Fruit fly (Drosophila melanogaster) whole organism, embryonic: ENCODE results near the gene RpS12.
A peak's percentile ranks its signal among the peaks of the same experiment; 100 is the strongest.

Experiments used
- Abd-B ChIP-seq: fragments of 200-800 bp; sonication (Bioruptor generic); optimal IDR thresholded peaks from 2 replicates; lab custom pipeline; 2018; ENCODE audit warnings: missing biosample characterization, mild to moderate bottlenecking, missing genetic modification characterization, moderate library complexity
- BEAF-32 ChIP-seq: fragments of 200-800 bp; sonication (Bioruptor generic); optimal IDR thresholded peaks from 3 replicates; lab custom pipeline; 2017; ENCODE audit warnings: missing biosample characterization, missing genetic modification characterization, mild to moderate bottlenecking, moderate library complexity, missing genetic modification reagents
- Bgb ChIP-seq: fragments of 200-800 bp; sonication (Bioruptor generic); IDR thresholded peaks from 2 replicates; pipeline ENCODE4 v1.3.6; 2022; ENCODE audit warnings: missing biosample characterization, missing genetic modification characterization; ENCODE audit not compliant: partially characterized antibody
- CG1024 ChIP-seq: fragments of 200-800 bp; sonication (Bioruptor generic); IDR thresholded peaks from 2 replicates; pipeline ENCODE4 v1.3.6; 2022; ENCODE audit warnings: missing biosample characterization, missing genetic modification characterization
- CG10267 ChIP-seq: fragments of 200-800 bp; sonication (Bioruptor generic); optimal IDR thresholded peaks from 2 replicates; lab custom pipeline; 2018; ENCODE audit warnings: missing biosample characterization, mild to moderate bottlenecking, missing genetic modification characterization, moderate library complexity
- CG12391 ChIP-seq: fragments of 200-800 bp; sonication (Bioruptor generic); optimal IDR thresholded peaks from 3 replicates; lab custom pipeline; 2018; ENCODE audit warnings: missing biosample characterization, mild to moderate bottlenecking, missing genetic modification characterization, moderate library complexity
- CG13287 ChIP-seq: fragments of 200-800 bp; sonication (Bioruptor generic); IDR thresholded peaks from 2 replicates; pipeline ENCODE4 v1.3.6; 2022; ENCODE audit warnings: missing biosample characterization, missing genetic modification characterization; ENCODE audit not compliant: partially characterized antibody
- CG13296 ChIP-seq: fragments of 200-800 bp; sonication (Bioruptor generic); optimal IDR thresholded peaks from 3 replicates; lab custom pipeline; 2018; ENCODE audit warnings: missing biosample characterization, mild to moderate bottlenecking, missing genetic modification characterization
- CG14710 ChIP-seq: fragments of 200-800 bp; sonication (Bioruptor generic); optimal IDR thresholded peaks from 3 replicates; lab custom pipeline; 2019; ENCODE audit warnings: missing biosample characterization, mild to moderate bottlenecking, missing genetic modification characterization, moderate library complexity
- CG14860 ChIP-seq: fragments of 200-800 bp; sonication (Bioruptor generic); IDR thresholded peaks from 3 replicates; pipeline ENCODE4 v1.3.6; 2022; ENCODE audit warnings: missing biosample characterization, missing genetic modification characterization; ENCODE audit not compliant: partially characterized antibody
- CG16813 ChIP-seq: fragments of 200-800 bp; sonication (Bioruptor generic); IDR thresholded peaks from 3 replicates; pipeline ENCODE4 v1.3.6; 2022; ENCODE audit warnings: missing biosample characterization, missing genetic modification characterization; ENCODE audit not compliant: partially characterized antibody
- CG17385 ChIP-seq: fragments of 200-800 bp; sonication (Bioruptor generic); optimal IDR thresholded peaks from 3 replicates; lab custom pipeline; 2018; ENCODE audit warnings: missing biosample characterization, mild to moderate bottlenecking, missing genetic modification characterization
- CG18262 ChIP-seq: fragments of 200-800 bp; optimal IDR thresholded peaks from 3 replicates; lab custom pipeline; 2019; ENCODE audit warnings: missing biosample characterization, mild to moderate bottlenecking, missing genetic modification characterization, moderate library complexity
- CG2875 ChIP-seq: fragments of 200-800 bp; sonication (Bioruptor generic); optimal IDR thresholded peaks from 2 replicates; lab custom pipeline; 2017; ENCODE audit warnings: missing biosample characterization, mild to moderate bottlenecking, missing genetic modification characterization, missing genetic modification reagents
- CG30431 ChIP-seq: fragments of 200-800 bp; sonication (Bioruptor generic); optimal IDR thresholded peaks from 2 replicates; lab custom pipeline; 2017; ENCODE audit warnings: missing biosample characterization, missing genetic modification characterization
- CG31441 ChIP-seq: fragments of 200-800 bp; sonication (Bioruptor generic); IDR thresholded peaks from 2 replicates; pipeline ENCODE4 v1.3.6; 2022; ENCODE audit warnings: missing biosample characterization, missing genetic modification characterization
- CG34224 ChIP-seq: fragments of 200-800 bp; sonication (Bioruptor generic); IDR thresholded peaks from 3 replicates; pipeline ENCODE4 v1.3.6; 2022; ENCODE audit warnings: missing biosample characterization, missing genetic modification characterization; ENCODE audit not compliant: partially characterized antibody
- CG43689 ChIP-seq: fragments of 200-800 bp; sonication (Bioruptor generic); IDR thresholded peaks from 2 replicates; pipeline ENCODE4 v1.3.6; 2022; ENCODE audit warnings: missing biosample characterization, missing genetic modification characterization
- CG7271 ChIP-seq: fragments of 200-800 bp; sonication (Bioruptor generic); optimal IDR thresholded peaks from 2 replicates; lab custom pipeline; 2018; ENCODE audit warnings: missing biosample characterization, mild to moderate bottlenecking, missing genetic modification characterization, moderate library complexity
- CG7839 ChIP-seq: fragments of 200-800 bp; sonication (Bioruptor generic); optimal IDR thresholded peaks from 3 replicates; lab custom pipeline; 2018; ENCODE audit warnings: missing biosample characterization, mild to moderate bottlenecking, missing genetic modification characterization, moderate library complexity
- CG8290 ChIP-seq, 3 experiments: fragments of 200-800 bp; sonication (Bioruptor generic); optimal IDR thresholded peaks; 2 replicates each; lab custom pipeline; 2016 to 2019; ENCODE audit warnings: missing biosample characterization in 3 of 3, missing genetic modification characterization in 3 of 3, mild to moderate bottlenecking in 2 of 3, moderate library complexity in 1 of 3
- CHES-1-like ChIP-seq: fragments of 200-800 bp; sonication (Bioruptor generic); optimal IDR thresholded peaks from 2 replicates; lab custom pipeline; 2016; ENCODE audit warnings: missing biosample characterization, missing genetic modification characterization
- D19A ChIP-seq: fragments of 200-800 bp; optimal IDR thresholded peaks from 3 replicates; lab custom pipeline; 2019; ENCODE audit warnings: missing biosample characterization, mild to moderate bottlenecking, missing genetic modification characterization, moderate library complexity
- NC2β ChIP-seq: fragments of 200-800 bp; sonication (Bioruptor generic); optimal IDR thresholded peaks from 2 replicates; lab custom pipeline; 2016; ENCODE audit warnings: missing biosample characterization, missing genetic modification characterization
- Opbp ChIP-seq: fragments of 200-800 bp; sonication (Bioruptor generic); IDR thresholded peaks from 3 replicates; pipeline ENCODE4 v1.3.6; 2022; ENCODE audit warnings: missing biosample characterization, missing genetic modification characterization; ENCODE audit not compliant: partially characterized antibody
- Scr ChIP-seq: fragments of 200-800 bp; sonication (Bioruptor generic); IDR thresholded peaks from 2 replicates; pipeline ENCODE4 v1.3.6; 2022; ENCODE audit warnings: missing biosample characterization, missing genetic modification characterization; ENCODE audit not compliant: partially characterized antibody
- Sry-δ ChIP-seq: fragments of 200-800 bp; sonication (Bioruptor generic); optimal IDR thresholded peaks from 2 replicates; lab custom pipeline; 2016; ENCODE audit warnings: missing biosample characterization, missing genetic modification characterization
- Trl ChIP-seq, 3 experiments: fragments of >200 bp in 2 of 3; fragments of 200-800 bp in 1 of 3; sonication (Bioruptor generic) in 1 of 3; optimal IDR thresholded peaks; 2 replicates in 1 of 3; 3 replicates in 2 of 3; lab custom pipeline; 2016 to 2017; ENCODE audit warnings: missing biosample characterization in 1 of 3, missing genetic modification characterization in 1 of 3
- btn ChIP-seq: fragments of 200-800 bp; sonication (Bioruptor generic); optimal IDR thresholded peaks from 2 replicates; lab custom pipeline; 2016; ENCODE audit warnings: missing biosample characterization, missing genetic modification characterization
- corto ChIP-seq: fragments of 200-800 bp; sonication (Bioruptor generic); optimal IDR thresholded peaks from 2 replicates; lab custom pipeline; 2016; ENCODE audit warnings: missing biosample characterization, mild to moderate bottlenecking, missing genetic modification characterization, moderate library complexity
- gem ChIP-seq: fragments of 200-800 bp; sonication (Bioruptor generic); optimal IDR thresholded peaks from 2 replicates; lab custom pipeline; 2019; ENCODE audit warnings: missing biosample characterization, mild to moderate bottlenecking, missing genetic modification characterization, moderate library complexity
- gfzf ChIP-seq: fragments of 200-800 bp; sonication (Bioruptor generic); optimal IDR thresholded peaks from 2 replicates; lab custom pipeline; 2016; ENCODE audit warnings: missing biosample characterization, mild to moderate bottlenecking, missing genetic modification characterization, moderate library complexity
- her ChIP-seq: fragments of 200-800 bp; sonication (Bioruptor generic); optimal IDR thresholded peaks from 2 replicates; lab custom pipeline; 2016; ENCODE audit warnings: missing biosample characterization, missing genetic modification characterization
- insv ChIP-seq, 2 experiments: fragments of 200-800 bp; sonication (Bioruptor generic); optimal IDR thresholded peaks; 3 replicates each; lab custom pipeline; 2016 to 2018; ENCODE audit warnings: missing biosample characterization in 2 of 2, missing genetic modification characterization in 2 of 2
- knrl ChIP-seq: fragments of 200-800 bp; sonication (Bioruptor generic); IDR thresholded peaks from 3 replicates; pipeline ENCODE4 v1.3.6; 2022; ENCODE audit warnings: missing biosample characterization, missing genetic modification characterization; ENCODE audit not compliant: partially characterized antibody
- lbe ChIP-seq: fragments of 200-800 bp; sonication (Bioruptor generic); optimal IDR thresholded peaks from 2 replicates; lab custom pipeline; 2016; ENCODE audit warnings: missing biosample characterization, mild to moderate bottlenecking, missing genetic modification characterization
- lola ChIP-seq, 3 experiments: fragments of >200 bp in 2 of 3; fragments of 200-800 bp in 1 of 3; sonication (Bioruptor generic) in 1 of 3; optimal IDR thresholded peaks; 2 replicates each; lab custom pipeline; 2017 to 2019; ENCODE audit warnings: missing biosample characterization in 3 of 3, missing genetic modification characterization in 3 of 3, mild to moderate bottlenecking in 1 of 3, moderate library complexity in 1 of 3
- nau ChIP-seq: fragments of 200-800 bp; sonication (Bioruptor generic); optimal IDR thresholded peaks from 3 replicates; lab custom pipeline; 2017; ENCODE audit warnings: missing biosample characterization, mild to moderate bottlenecking, missing genetic modification characterization, missing genetic modification reagents
- nerfin-2 ChIP-seq: fragments of 200-800 bp; sonication (Bioruptor generic); IDR thresholded peaks from 2 replicates; pipeline ENCODE4 v1.3.6; 2022; ENCODE audit warnings: missing biosample characterization, missing genetic modification characterization; ENCODE audit not compliant: partially characterized antibody
- pnt ChIP-seq: fragments of 200-800 bp; sonication (Bioruptor generic); optimal IDR thresholded peaks from 3 replicates; lab custom pipeline; 2016; ENCODE audit warnings: missing biosample characterization, missing genetic modification characterization
- row ChIP-seq: fragments of 200-800 bp; sonication (Bioruptor generic); IDR thresholded peaks from 3 replicates; pipeline ENCODE4 v1.3.6; 2022; ENCODE audit warnings: missing biosample characterization, missing genetic modification characterization
- sna ChIP-seq: fragments of 200-800 bp; sonication (Bioruptor generic); IDR thresholded peaks from 2 replicates; pipeline ENCODE4 v1.3.6; 2022; ENCODE audit warnings: missing biosample characterization, missing genetic modification characterization; ENCODE audit not compliant: partially characterized antibody
- sug ChIP-seq: fragments of 200-800 bp; optimal IDR thresholded peaks from 2 replicates; lab custom pipeline; 2019; ENCODE audit warnings: missing biosample characterization, mild to moderate bottlenecking, missing genetic modification characterization, moderate library complexity
- tin ChIP-seq: fragments of 200-800 bp; sonication (Bioruptor generic); optimal IDR thresholded peaks from 3 replicates; lab custom pipeline; 2016; ENCODE audit warnings: missing biosample characterization, missing genetic modification characterization
- tna ChIP-seq: fragments of 200-800 bp; sonication (Bioruptor generic); IDR thresholded peaks from 2 replicates; pipeline ENCODE4 v1.3.6; 2022; ENCODE audit warnings: missing biosample characterization, missing genetic modification characterization; ENCODE audit not compliant: partially characterized antibody
- unc-4 ChIP-seq: fragments of 200-800 bp; sonication (Bioruptor generic); IDR thresholded peaks from 2 replicates; pipeline ENCODE4 v1.3.6; 2022; ENCODE audit warnings: missing biosample characterization, missing genetic modification characterization; ENCODE audit not compliant: partially characterized antibody

The RpS12 gene

DNA sequence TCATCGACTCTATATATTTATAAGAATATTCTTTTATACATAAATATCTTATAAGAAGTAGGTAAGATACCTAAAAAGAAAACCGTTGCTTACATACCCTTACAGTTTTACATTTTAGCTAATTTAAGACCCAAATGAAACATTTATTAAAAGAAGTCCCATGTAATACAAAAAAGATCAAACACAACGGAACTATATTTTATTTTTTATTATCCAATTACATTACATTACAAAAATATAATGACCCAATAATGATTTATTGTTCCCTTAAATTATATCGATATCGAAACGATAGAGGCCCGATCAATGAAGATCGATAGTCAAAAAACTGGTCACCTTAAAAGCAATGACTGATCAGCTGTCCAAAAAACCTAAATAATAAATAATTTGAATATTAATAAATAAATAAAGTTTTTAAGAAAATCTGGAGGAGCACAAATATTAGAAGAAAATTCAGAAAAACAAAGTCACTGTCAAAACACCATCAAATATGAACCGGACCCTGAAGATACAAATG is 15.1 kb upstream of the RpS12 start (continued):
- peak; percentile 77 for TF ChIP-seq Scr (GFP tag; lab: Robert Waterston, UW)
- TF ChIP-seq tna (GFP tag; lab: Robert Waterston, UW): peak; percentile 27; the same call in 1 of the 2 replicates
- peak; percentile 71 for TF ChIP-seq unc-4
- TF ChIP-seq sna: peak; percentile 65
- TF ChIP-seq tin (GFP tag; lab: Kevin White, UChicago): no peak
- no peak for TF ChIP-seq CG13296 (GFP tag; lab: Kevin White, UChicago)
- TF ChIP-seq knrl (GFP tag; lab: Robert Waterston, UW): peak; percentile 70; the same call in 2 of the 3 replicates
- TF ChIP-seq CG2875 (GFP tag; lab: Kevin White, UChicago): no peak
- peak; percentile 20; the same call in 2 of the 3 replicates for TF ChIP-seq Opbp (GFP tag; lab: Robert Waterston, UW)
- TF ChIP-seq CG34224 (GFP tag; lab: Robert Waterston, UW): peak; percentile 55; the same call in 2 of the 3 replicates
- no peak for TF ChIP-seq NC2β (GFP tag; lab: Kevin White, UChicago)
- no peak for TF ChIP-seq her (GFP tag; lab: Kevin White, UChicago)
- TF ChIP-seq CG1024 (GFP tag; lab: Robert Waterston, UW): no peak
- TF ChIP-seq insv (GFP tag; optimal IDR thresholded peaks at IDR 0.05; lab: Kevin White, UChicago): no peak
- peak; percentile 44; the same call in 2 of the 3 replicates for TF ChIP-seq row
- no peak for TF ChIP-seq nau (GFP tag; lab: Kevin White, UChicago)
- TF ChIP-seq CG16813 (GFP tag; lab: Robert Waterston, UW): peak; percentile 67
- peak; percentile 96 for TF ChIP-seq D19A (tag; lab: Kevin White, UChicago)
- TF ChIP-seq gfzf (GFP tag; lab: Kevin White, UChicago): peak; percentile 4
- TF ChIP-seq CG7839 (tag; lab: Kevin White, UChicago): peak; percentile 13
- peak; percentile 82 for TF ChIP-seq Bgb
- no peak for TF ChIP-seq CG7271 (tag; lab: Kevin White, UChicago)
- no peak for TF ChIP-seq Trl (optimal IDR thresholded peaks at IDR 0.05; lab: Kevin White, UChicago)
- TF ChIP-seq Trl (GFP tag; optimal IDR thresholded peaks at IDR 0.05; lab: Kevin White, UChicago): no peak
- TF ChIP-seq CG31441 (GFP tag; lab: Robert Waterston, UW): 0 out of 2 replicates have a peak, but pooled peaks have one; percentile 17
- peak; percentile 27 for TF ChIP-seq CG18262 (tag; lab: Kevin White, UChicago)
- no peak for TF ChIP-seq CG43689
- TF ChIP-seq CG13287 (GFP tag; lab: Robert Waterston, UW): peak; percentile 75
- peak; percentile 42 for TF ChIP-seq gem (tag; lab: Kevin White, UChicago)
- no peak for TF ChIP-seq corto
- TF ChIP-seq Sry-δ (GFP tag; lab: Kevin White, UChicago): peak; percentile 13
- peak; percentile 15 for TF ChIP-seq CG8290 (GFP tag; optimal IDR thresholded peaks at IDR 0.05; lab: Kevin White, UChicago)
- TF ChIP-seq CG8290 (tag; optimal IDR thresholded peaks at IDR 0.05; lab: Kevin White, UChicago): no peak
- TF ChIP-seq pnt: no peak
- peak; percentile 30 for TF ChIP-seq CG14710
- peak; percentile 29 for TF ChIP-seq lbe (GFP tag; lab: Kevin White, UChicago)
- peak; percentile 5 for TF ChIP-seq sug (tag; lab: Kevin White, UChicago)
- peak; percentile 10 for TF ChIP-seq CG12391 (tag; lab: Kevin White, UChicago)
- peak; percentile 67 for TF ChIP-seq BEAF-32 (GFP tag; lab: Kevin White, UChicago)
- TF ChIP-seq CG30431: no peak
- TF ChIP-seq CHES-1-like (GFP tag; lab: Kevin White, UChicago): no peak
- TF ChIP-seq Abd-B: peak; percentile 56
- no peak for TF ChIP-seq btn (GFP tag; lab: Kevin White, UChicago)
- no peak for TF ChIP-seq CG17385 (GFP tag; lab: Kevin White, UChicago)
- peak; percentile 49 for TF ChIP-seq nerfin-2
- 0 out of 3 replicates have a peak, but pooled peaks have one; percentile 49 for TF ChIP-seq CG14860
- no peak for TF ChIP-seq lola (GFP tag; optimal IDR thresholded peaks at IDR 0.05; lab: Kevin White, UChicago)
- TF ChIP-seq CG10267 (tag; lab: Kevin White, UChicago): peak; percentile 35
